In the genomic region with DNA sequence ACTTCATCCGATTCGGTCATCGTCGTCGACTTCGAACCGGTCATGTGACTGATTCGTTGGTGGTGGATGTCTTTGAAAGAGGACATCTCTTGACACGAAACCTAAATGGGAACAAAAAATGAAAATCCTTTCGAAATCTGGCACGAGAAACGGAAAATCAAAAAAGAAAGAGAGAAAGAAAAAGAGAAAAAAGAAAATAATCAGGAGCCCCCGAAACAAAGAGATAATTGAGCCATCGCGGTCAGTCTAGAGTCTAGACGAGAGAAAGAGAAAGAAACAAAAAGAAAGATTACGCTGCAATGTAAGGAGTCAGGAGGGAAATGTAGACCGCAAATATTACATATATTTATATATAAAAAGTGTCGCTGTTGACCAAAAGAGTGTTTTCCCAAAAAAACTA, we compare ENCODE assay signal across 4 worm cellular contexts.
TF ChIP-seq lines count a peak whose summit lies in the region.

Gene aakg-2, minus strand, starts transcription at position 101 of the 400 bp plus-strand sequence.

TF ChIP-seq in whole organism, L1 larva, 84 proteins besides CTCF, POLR2A, EP300 and RAD21:
- TF ChIP-seq irx-1 (tag; optimal IDR thresholded peaks at IDR 0.05; lab: Kevin White, UChicago) (no peak), C34B4.2 (tag; optimal IDR thresholded peaks at IDR 0.05; lab: Kevin White, UChicago) (no peak), mef-2 (tag; optimal IDR thresholded peaks at IDR 0.05; lab: Kevin White, UChicago) (no peak), efl-1 (optimal IDR thresholded peaks at IDR 0.05; lab: Kevin White, UChicago) (no peak), efl-1 (GFP tag; optimal IDR thresholded peaks at IDR 0.05 in 1 of 2; lab: Kevin White, UChicago) (peak in 1 of 2 experiments; percentile 84), lin-14 (GFP tag; optimal IDR thresholded peaks at IDR 0.05; lab: Kevin White, UChicago) (peak; percentile 37)

TF ChIP-seq in whole organism, L3 larva, 47 proteins besides CTCF, POLR2A, EP300 and RAD21:
- TF ChIP-seq pha-4 (tag; optimal IDR thresholded peaks at IDR 0.05; lab: Kevin White, UChicago) (peak; percentile 9), nhr-237 (tag; optimal IDR thresholded peaks at IDR 0.05; lab: Kevin White, UChicago) (no peak)
TF ChIP-seq in whole organism, L3 larva: peak in this region for 1.

TF ChIP-seq in whole organism, L4 larva, 104 proteins besides CTCF, POLR2A, EP300 and RAD21:
- TF ChIP-seq R02D3.7 (tag; optimal IDR thresholded peaks at IDR 0.05; lab: Kevin White, UChicago) (no peak), dmd-9 (GFP tag; IDR thresholded peaks at IDR 0.05; lab: Robert Waterston, UW) (no peak), aha-1 (tag; lab: Kevin White, UChicago) (peak; percentile 52), nhr-77 (tag; optimal IDR thresholded peaks at IDR 0.05; lab: Kevin White, UChicago) (no peak), zfp-2 (tag; optimal IDR thresholded peaks at IDR 0.05; lab: Kevin White, UChicago) (no peak), hlh-30 (tag; optimal IDR thresholded peaks at IDR 0.05; lab: Kevin White, UChicago; ENCODE audit: insufficient read depth) (peak; percentile 16), lim-7 (GFP tag; IDR thresholded peaks at IDR 0.05; lab: Robert Waterston, UW) (no peak), unc-39 (tag; optimal IDR thresholded peaks at IDR 0.05; lab: Kevin White, UChicago) (no peak), daf-16 (GFP tag; optimal IDR thresholded peaks at IDR 0.05; lab: Kevin White, UChicago) (no peak), daf-16 (tag; optimal IDR thresholded peaks at IDR 0.05; lab: Kevin White, UChicago) (peak; percentile 19), lin-13 (GFP tag; optimal IDR thresholded peaks at IDR 0.05; lab: Kevin White, UChicago) (no peak)

TF ChIP-seq in whole organism, young adult, 124 proteins besides CTCF, POLR2A, EP300 and RAD21:
- TF ChIP-seq F39B2.1 (GFP tag; IDR thresholded peaks at IDR 0.05; lab: Robert Waterston, UW) (no peak), cebp-1 (GFP tag; IDR thresholded peaks at IDR 0.05; lab: Robert Waterston, UW) (no peak), cebp-1 (tag; optimal IDR thresholded peaks at IDR 0.05; lab: Kevin White, UChicago) (peak; percentile 12)
